5 worm cellular contexts compared by ENCODE assay signal in the genomic region with DNA sequence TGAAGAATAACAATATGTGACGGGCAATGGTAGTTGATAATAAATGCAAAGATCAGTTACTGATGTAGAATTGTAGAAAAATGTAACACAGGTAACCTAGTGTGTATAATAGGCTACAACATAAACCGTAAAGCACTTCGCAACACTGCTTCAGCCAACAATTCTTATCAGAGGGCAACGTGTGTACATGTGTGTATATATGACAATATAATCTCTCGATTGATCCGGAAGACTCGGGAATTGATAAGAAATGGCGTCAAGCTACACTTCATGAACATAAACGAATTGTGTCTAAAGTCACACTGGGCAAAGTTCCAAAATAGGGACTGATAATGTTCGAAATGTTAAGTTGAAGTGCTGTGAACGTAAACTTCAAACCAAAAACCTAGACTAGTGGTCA.
TF ChIP-seq lines count a peak whose summit lies in the region.

No protein-coding gene starts in this region.

TF ChIP-seq in whole organism, L1 larva, 84 proteins besides CTCF, POLR2A, EP300 and RAD21:
- TF ChIP-seq elt-2 (tag; optimal IDR thresholded peaks at IDR 0.05; lab: Kevin White, UChicago) (peak; percentile 86), lir-3 (tag; optimal IDR thresholded peaks at IDR 0.05; lab: Kevin White, UChicago; ENCODE audit: poor library complexity) (no peak), mdl-1 (tag; optimal IDR thresholded peaks at IDR 0.05; lab: Kevin White, UChicago) (peak in 1 of 2 experiments; percentile 32), C34B4.2 (tag; optimal IDR thresholded peaks at IDR 0.05; lab: Kevin White, UChicago) (no peak), nhr-19 (GFP tag; conservative IDR thresholded peaks at IDR 0.05; lab: Robert Waterston, UW) (no peak)

TF ChIP-seq in whole organism, L2 larva, 48 proteins besides CTCF, POLR2A, EP300 and RAD21:
- TF ChIP-seq fos-1 (tag; optimal IDR thresholded peaks at IDR 0.05; lab: Kevin White, UChicago) (peak; percentile 50), lin-13 (GFP tag; optimal IDR thresholded peaks at IDR 0.05; lab: Kevin White, UChicago) (no peak), nhr-21 (tag; optimal IDR thresholded peaks at IDR 0.05; lab: Kevin White, UChicago) (peak; percentile 14), mdl-1 (tag; optimal IDR thresholded peaks at IDR 0.05; lab: Kevin White, UChicago) (no peak), crh-2 (tag; optimal IDR thresholded peaks at IDR 0.05; lab: Kevin White, UChicago) (peak; percentile 32), sma-9 (GFP tag; optimal IDR thresholded peaks at IDR 0.05; lab: Kevin White, UChicago) (peak; percentile 89), sma-9 (tag; optimal IDR thresholded peaks at IDR 0.05; lab: Kevin White, UChicago) (no peak), gmeb-1 (tag; optimal IDR thresholded peaks at IDR 0.05; lab: Kevin White, UChicago) (peak; percentile 26)

TF ChIP-seq in whole organism, L3 larva, 47 proteins besides CTCF, POLR2A, EP300 and RAD21:
- TF ChIP-seq pqm-1 (tag; optimal IDR thresholded peaks at IDR 0.05; lab: Kevin White, UChicago) (peak; percentile 97), pha-4 (tag; optimal IDR thresholded peaks at IDR 0.05; lab: Kevin White, UChicago) (peak; percentile 38), jun-1 (tag; optimal IDR thresholded peaks at IDR 0.05; lab: Kevin White, UChicago) (peak; percentile 54), elt-2 (tag; optimal IDR thresholded peaks at IDR 0.05; lab: Kevin White, UChicago) (peak; percentile 96), unc-62 (GFP tag; optimal IDR thresholded peaks at IDR 0.05; lab: Kevin White, UChicago) (no peak), fkh-2 (tag; optimal IDR thresholded peaks at IDR 0.05; lab: Kevin White, UChicago) (no peak)

TF ChIP-seq in whole organism, L4 larva, 104 proteins besides CTCF, POLR2A, EP300 and RAD21 (continues in another document):
- no peak for TF ChIP-seq lin-39 (tag; optimal IDR thresholded peaks at IDR 0.05; lab: Kevin White, UChicago)
- no peak for TF ChIP-seq Y5F2A.4 (GFP tag; optimal IDR thresholded peaks at IDR 0.05; lab: Kevin White, UChicago)
- TF ChIP-seq mdt-29 (GFP tag; IDR thresholded peaks at IDR 0.05; lab: Robert Waterston, UW): 0 out of 2 replicates have a peak, but pooled peaks have one; percentile 60
- no peak for TF ChIP-seq F49E8.2 (tag; optimal IDR thresholded peaks at IDR 0.05; lab: Kevin White, UChicago; ENCODE audit: borderline replicate concordance)
- peak; percentile 72 for TF ChIP-seq nhr-102 (tag; optimal IDR thresholded peaks at IDR 0.05; lab: Kevin White, UChicago)
- no peak for TF ChIP-seq zag-1 (tag; optimal IDR thresholded peaks at IDR 0.05; lab: Kevin White, UChicago)
- no peak for TF ChIP-seq lir-3 (tag; optimal IDR thresholded peaks at IDR 0.05; lab: Kevin White, UChicago)
- no peak for TF ChIP-seq nhr-25 (tag; optimal IDR thresholded peaks at IDR 0.05; lab: Kevin White, UChicago; ENCODE audit: borderline replicate concordance, insufficient read depth)
- TF ChIP-seq aha-1 (tag; lab: Kevin White, UChicago): no peak
- TF ChIP-seq madf-5 (GFP tag; IDR thresholded peaks at IDR 0.05; lab: Robert Waterston, UW): no peak
- TF ChIP-seq tra-1 (GFP tag; IDR thresholded peaks at IDR 0.05; lab: Robert Waterston, UW): no peak
- TF ChIP-seq nhr-41 (GFP tag; IDR thresholded peaks at IDR 0.05; lab: Robert Waterston, UW): no peak
- no peak for TF ChIP-seq madf-9 (GFP tag; conservative IDR thresholded peaks at IDR 0.05; lab: Robert Waterston, UW)
- TF ChIP-seq saeg-2 (GFP tag; IDR thresholded peaks at IDR 0.05; lab: Robert Waterston, UW): 0 out of 2 replicates have a peak, but pooled peaks have one; percentile 47
- TF ChIP-seq mxl-2 (GFP tag; conservative IDR thresholded peaks at IDR 0.05; lab: Robert Waterston, UW): no peak
- TF ChIP-seq dmd-9 (GFP tag; IDR thresholded peaks at IDR 0.05; lab: Robert Waterston, UW): no peak
- no peak for TF ChIP-seq nhr-76 (tag; optimal IDR thresholded peaks at IDR 0.05; lab: Kevin White, UChicago)
- peak; percentile 76 for TF ChIP-seq php-3 (GFP tag; IDR thresholded peaks at IDR 0.05; lab: Robert Waterston, UW)
- no peak for TF ChIP-seq lin-38 (GFP tag; IDR thresholded peaks at IDR 0.05; lab: Robert Waterston, UW)
- no peak for TF ChIP-seq mdl-1 (tag; optimal IDR thresholded peaks at IDR 0.05; lab: Kevin White, UChicago)
- no peak for TF ChIP-seq arid-1 (GFP tag; conservative IDR thresholded peaks at IDR 0.05; lab: Robert Waterston, UW)
- TF ChIP-seq unc-130 (GFP tag; optimal IDR thresholded peaks at IDR 0.05; lab: Kevin White, UChicago): no peak
- no peak for TF ChIP-seq Y48G9A.11 (GFP tag; IDR thresholded peaks at IDR 0.05; lab: Robert Waterston, UW)
- no peak for TF ChIP-seq zfp-3 (GFP tag; conservative IDR thresholded peaks at IDR 0.05; lab: Robert Waterston, UW)
- no peak for TF ChIP-seq snpc-4 (tag; optimal IDR thresholded peaks at IDR 0.05; lab: Kevin White, UChicago)
- TF ChIP-seq ceh-20 (GFP tag; IDR thresholded peaks at IDR 0.05; lab: Robert Waterston, UW): no peak
- TF ChIP-seq F37D6.2 (tag; optimal IDR thresholded peaks at IDR 0.05; lab: Kevin White, UChicago): no peak
- no peak for TF ChIP-seq gei-8 (GFP tag; optimal IDR thresholded peaks at IDR 0.05; lab: Kevin White, UChicago)
- no peak for TF ChIP-seq ceh-82 (tag; optimal IDR thresholded peaks at IDR 0.05; lab: Kevin White, UChicago)
- no peak for TF ChIP-seq hmg-1.1 (GFP tag; IDR thresholded peaks at IDR 0.05; lab: Robert Waterston, UW)
- TF ChIP-seq lin-29 (GFP tag; IDR thresholded peaks at IDR 0.05; lab: Robert Waterston, UW): no peak
- TF ChIP-seq ceh-62 (tag; optimal IDR thresholded peaks at IDR 0.05; lab: Kevin White, UChicago): no peak
- no peak for TF ChIP-seq daf-8 (GFP tag; IDR thresholded peaks at IDR 0.05; lab: Robert Waterston, UW)
- TF ChIP-seq set-16 (GFP tag; IDR thresholded peaks at IDR 0.05; lab: Robert Waterston, UW): no peak
- no peak for TF ChIP-seq zip-11 (GFP tag; IDR thresholded peaks at IDR 0.05; lab: Robert Waterston, UW)
- TF ChIP-seq snpc-1.2 (GFP tag; IDR thresholded peaks at IDR 0.05; lab: Robert Waterston, UW): no peak

TF ChIP-seq in whole organism, young adult, 124 proteins besides CTCF, POLR2A, EP300 and RAD21:
- TF ChIP-seq nhr-27 (tag; optimal IDR thresholded peaks at IDR 0.05; lab: Kevin White, UChicago): no peak
- peak; percentile 38; the same call in 1 of the 2 replicates for TF ChIP-seq cebp-1 (GFP tag; IDR thresholded peaks at IDR 0.05; lab: Robert Waterston, UW)
- no peak for TF ChIP-seq cebp-1 (tag; optimal IDR thresholded peaks at IDR 0.05; lab: Kevin White, UChicago)
- no peak for TF ChIP-seq B0019.2 (GFP tag; conservative IDR thresholded peaks at IDR 0.05; lab: Robert Waterston, UW)
- peak; percentile 15 for TF ChIP-seq nhr-80 (tag; optimal IDR thresholded peaks at IDR 0.05; lab: Kevin White, UChicago)
- peak; percentile 23 for TF ChIP-seq pha-4 (tag; optimal IDR thresholded peaks at IDR 0.05; lab: Kevin White, UChicago)
- TF ChIP-seq tbp1 (GFP tag; optimal IDR thresholded peaks at IDR 0.05; lab: Kevin White, UChicago): peak; percentile 0
- peak; percentile 3 for TF ChIP-seq unc-62 (GFP tag; optimal IDR thresholded peaks at IDR 0.05; lab: Kevin White, UChicago)
- TF ChIP-seq mxl-1 (tag; optimal IDR thresholded peaks at IDR 0.05; lab: Kevin White, UChicago): no peak
- no peak for TF ChIP-seq attf-6 (GFP tag; IDR thresholded peaks at IDR 0.05; lab: Robert Waterston, UW)
- TF ChIP-seq ets-4 (GFP tag; optimal IDR thresholded peaks at IDR 0.05; lab: Kevin White, UChicago): peak; percentile 70
